Fruit fly (Drosophila melanogaster): ENCODE results near the gene atk.

The atk gene

dm6 chr3L:20432297-20432696, 32.4 kb downstream of the atk start, which contains the start of the genes Las and Psn:
Gene Las (minus strand): TSS chr3L:20432361.
Gene Psn (plus strand): TSS chr3L:20432468.
- no peak for TF ChIP-seq cnc (optimal IDR thresholded peaks at IDR 0.05)
- no peak for TF ChIP-seq Clk (GFP tag; optimal IDR thresholded peaks at IDR 0.05)
- TF ChIP-seq CG14711 (tag; optimal IDR thresholded peaks at IDR 0.05), result peak; percentile 23
- no peak for TF ChIP-seq CG7045 (GFP tag; optimal IDR thresholded peaks at IDR 0.05)
- no peak for TF ChIP-seq Crg-1 (GFP tag; optimal IDR thresholded peaks at IDR 0.05)
- TF ChIP-seq ovo (GFP tag; optimal IDR thresholded peaks at IDR 0.05), result no peak
- peak; percentile 39 for TF ChIP-seq Mnt (GFP tag; optimal IDR thresholded peaks at IDR 0.05)
- peak; percentile 56 for TF ChIP-seq bab1 (GFP tag; optimal IDR thresholded peaks at IDR 0.05)
- no peak for TF ChIP-seq pad (GFP tag; optimal IDR thresholded peaks at IDR 0.05)
- no peak for TF ChIP-seq CG33017 (tag; optimal IDR thresholded peaks at IDR 0.05)
- peak; percentile 40 for TF ChIP-seq CG11617 (GFP tag; optimal IDR thresholded peaks at IDR 0.05)
- no peak for TF ChIP-seq CG5204 (GFP tag; optimal IDR thresholded peaks at IDR 0.05)
- TF ChIP-seq CG12768 (GFP tag; optimal IDR thresholded peaks at IDR 0.05), result no peak
- TF ChIP-seq tj (GFP tag; optimal IDR thresholded peaks at IDR 0.05), result peak; percentile 13
- TF ChIP-seq kay (GFP tag; ENCODE audit: borderline replicate concordance), result no peak
- peak; percentile 12 for TF ChIP-seq CG1620 (GFP tag; optimal IDR thresholded peaks at IDR 0.05)
- TF ChIP-seq CG7101 (tag; optimal IDR thresholded peaks at IDR 0.05), result no peak
- TF ChIP-seq cic (GFP tag; optimal IDR thresholded peaks at IDR 0.05), result no peak
- TF ChIP-seq Hr96 (GFP tag; optimal IDR thresholded peaks at IDR 0.05), result no peak
- TF ChIP-seq toe (GFP tag; optimal IDR thresholded peaks at IDR 0.05), result no peak

- TF ChIP-seq CG12768 (GFP tag; optimal IDR thresholded peaks at IDR 0.05), result no peak
- TF ChIP-seq cnc (optimal IDR thresholded peaks at IDR 0.05), result no peak
- TF ChIP-seq Clk (GFP tag; optimal IDR thresholded peaks at IDR 0.05), result no peak
- TF ChIP-seq bab1 (GFP tag; optimal IDR thresholded peaks at IDR 0.05), result no peak
- no peak for TF ChIP-seq Hr96 (GFP tag; optimal IDR thresholded peaks at IDR 0.05)
These were observed 33.0 kb downstream of the atk start for dm6 chr3L:20431619-20432018.

dm6 chr3L:20430182-20430581, 34.5 kb downstream of the atk start, which contains the start of gene CG5262:
Gene CG5262 (minus strand): TSS chr3L:20430475.
- no peak for TF ChIP-seq CG14711 (tag; optimal IDR thresholded peaks at IDR 0.05)
- peak; percentile 32 for TF ChIP-seq bab1 (GFP tag; optimal IDR thresholded peaks at IDR 0.05)
- TF ChIP-seq CG1620 (GFP tag; optimal IDR thresholded peaks at IDR 0.05), result no peak
- TF ChIP-seq tj (GFP tag; optimal IDR thresholded peaks at IDR 0.05), result peak; percentile 63

- TF ChIP-seq CG7045 (GFP tag; optimal IDR thresholded peaks at IDR 0.05), result no peak
- peak; percentile 62 for TF ChIP-seq bab1 (GFP tag; optimal IDR thresholded peaks at IDR 0.05)
These were observed 37.2 kb downstream of the atk start, which contains the start of gene CG5274 for dm6 chr3L:20427449-20427848. Gene CG5274 (minus strand): TSS chr3L:20427666.

- TF ChIP-seq CG7101 (tag; optimal IDR thresholded peaks at IDR 0.05) (no peak), ovo (GFP tag; optimal IDR thresholded peaks at IDR 0.05) (no peak), toe (GFP tag; optimal IDR thresholded peaks at IDR 0.05) (no peak)
These were observed 38.8 kb downstream of the atk start, which contains the start of gene CG5282 for dm6 chr3L:20425888-20426287. Gene CG5282 (minus strand): TSS chr3L:20426071.

dm6 chr3L:20413304-20413703, 51.4 kb downstream of the atk start, which contains the start of gene zye:
Gene zye (plus strand): TSS chr3L:20413604.
- TF ChIP-seq cic (GFP tag; optimal IDR thresholded peaks at IDR 0.05), result no peak
- TF ChIP-seq Crg-1 (GFP tag; optimal IDR thresholded peaks at IDR 0.05), result no peak
- TF ChIP-seq ovo (GFP tag; optimal IDR thresholded peaks at IDR 0.05), result no peak
- TF ChIP-seq pad (GFP tag; optimal IDR thresholded peaks at IDR 0.05), result no peak
- TF ChIP-seq CG12768 (GFP tag; optimal IDR thresholded peaks at IDR 0.05), result no peak
- TF ChIP-seq CG5204 (GFP tag; optimal IDR thresholded peaks at IDR 0.05), result no peak
- no peak for TF ChIP-seq CG7101 (tag; optimal IDR thresholded peaks at IDR 0.05)
- no peak for TF ChIP-seq CG14711 (tag; optimal IDR thresholded peaks at IDR 0.05)
- TF ChIP-seq Mnt (GFP tag; optimal IDR thresholded peaks at IDR 0.05), result no peak
- TF ChIP-seq CG11617 (GFP tag; optimal IDR thresholded peaks at IDR 0.05), result no peak
- no peak for TF ChIP-seq tj (GFP tag; optimal IDR thresholded peaks at IDR 0.05)

dm6 chr3L:20410780-20411179, 53.9 kb downstream of the atk start:
- TF ChIP-seq CG14711 (tag; optimal IDR thresholded peaks at IDR 0.05) (no peak), cnc (optimal IDR thresholded peaks at IDR 0.05) (no peak), pad (GFP tag; optimal IDR thresholded peaks at IDR 0.05) (no peak), tj (GFP tag; optimal IDR thresholded peaks at IDR 0.05) (no peak), cic (GFP tag; optimal IDR thresholded peaks at IDR 0.05) (no peak), CG7101 (tag; optimal IDR thresholded peaks at IDR 0.05) (peak; percentile 35), bab1 (GFP tag; optimal IDR thresholded peaks at IDR 0.05) (peak; percentile 36), Mnt (GFP tag; optimal IDR thresholded peaks at IDR 0.05) (no peak), CG11617 (GFP tag; optimal IDR thresholded peaks at IDR 0.05) (peak; percentile 29), ovo (GFP tag; optimal IDR thresholded peaks at IDR 0.05) (no peak), Clk (GFP tag; optimal IDR thresholded peaks at IDR 0.05) (no peak)

- TF ChIP-seq CG7045 (GFP tag; optimal IDR thresholded peaks at IDR 0.05) (no peak), CG11617 (GFP tag; optimal IDR thresholded peaks at IDR 0.05) (no peak), toe (GFP tag; optimal IDR thresholded peaks at IDR 0.05) (no peak), tj (GFP tag; optimal IDR thresholded peaks at IDR 0.05) (no peak), Crg-1 (GFP tag; optimal IDR thresholded peaks at IDR 0.05) (no peak), CG12768 (GFP tag; optimal IDR thresholded peaks at IDR 0.05) (no peak), pad (GFP tag; optimal IDR thresholded peaks at IDR 0.05) (no peak), CG1620 (GFP tag; optimal IDR thresholded peaks at IDR 0.05) (no peak), Hr96 (GFP tag; optimal IDR thresholded peaks at IDR 0.05) (no peak), CG5204 (GFP tag; optimal IDR thresholded peaks at IDR 0.05) (no peak)
These were observed 54.3 kb downstream of the atk start, which contains the start of gene CG13248 for dm6 chr3L:20410345-20410744. Gene CG13248 (minus strand): TSS chr3L:20410566.
